Worm (Caenorhabditis elegans) whole organism, early embryonic: ENCODE data around the gene dot-1.5.
A peak's percentile ranks its signal among the peaks of the same experiment; 100 is the strongest.

Source experiments
- B0310.2 ChIP-seq: sonication (generic microtip); optimal IDR thresholded peaks from 2 replicates; lab custom pipeline; 2016; ENCODE audit warnings: mild to moderate bottlenecking, missing genetic modification characterization, missing compliant biosample characterization
- F13C5.2 ChIP-seq: sonication (generic microtip); optimal IDR thresholded peaks from 2 replicates; lab custom pipeline; 2017; ENCODE audit warnings: mild to moderate bottlenecking, missing genetic modification characterization, inconsistent platforms, missing compliant biosample characterization
- aly-1 ChIP-seq: sonication (generic microtip); optimal IDR thresholded peaks from 2 replicates; lab custom pipeline; 2016; ENCODE audit warnings: missing genetic modification characterization, missing compliant biosample characterization
- ama-1 ChIP-seq: fragments of 150-350 bp; optimal IDR thresholded peaks from 2 replicates; lab custom pipeline; 2014
- ceh-13 ChIP-seq: fragments of 200-800 bp; sonication (Bioruptor generic); optimal IDR thresholded peaks from 2 replicates; lab custom pipeline; 2018; ENCODE audit warnings: mild to moderate bottlenecking, missing genetic modification characterization, missing compliant biosample characterization
- ceh-36 ChIP-seq: sonication (generic microtip); optimal IDR thresholded peaks from 2 replicates; lab custom pipeline; 2016; ENCODE audit warnings: missing genetic modification characterization, inconsistent platforms, missing compliant biosample characterization
- ets-7 ChIP-seq: sonication (generic microtip); optimal IDR thresholded peaks from 2 replicates; lab custom pipeline; 2016; ENCODE audit warnings: missing genotype, missing genetic modification characterization, missing compliant biosample characterization
- flt-1 ChIP-seq: fragments of 200-800 bp; sonication (Bioruptor generic); IDR thresholded peaks from 2 replicates; pipeline ENCODE4 v1.3.6; 2022; ENCODE audit warnings: missing genetic modification characterization, missing compliant biosample characterization
- hmbx-1 ChIP-seq: sonication (generic microtip); optimal IDR thresholded peaks from 2 replicates; lab custom pipeline; 2016; ENCODE audit warnings: mild to moderate bottlenecking, missing genetic modification characterization, missing compliant biosample characterization
- hmg-4 ChIP-seq: fragments of 200-800 bp; sonication (Bioruptor generic); optimal IDR thresholded peaks from 2 replicates; lab custom pipeline; 2018; ENCODE audit warnings: mild to moderate bottlenecking, missing genetic modification characterization, missing compliant biosample characterization
- hnd-1 ChIP-seq: sonication (generic microtip); optimal IDR thresholded peaks from 2 replicates; lab custom pipeline; 2016; ENCODE audit warnings: missing genetic modification characterization, missing compliant biosample characterization
- pes-1 ChIP-seq: fragments of 200-800 bp; sonication (Bioruptor generic); IDR thresholded peaks from 2 replicates; pipeline ENCODE4 v1.3.6; 2022; ENCODE audit warnings: missing genetic modification reagents, missing genetic modification characterization, missing compliant biosample characterization
- scrt-1 ChIP-seq: fragments of 200-800 bp; sonication (Bioruptor generic); IDR thresholded peaks from 2 replicates; pipeline ENCODE4 v1.3.6; 2022; ENCODE audit warnings: missing genetic modification characterization, missing compliant biosample characterization
- sea-1 ChIP-seq: fragments of 200-800 bp; sonication (Bioruptor generic); conservative IDR thresholded peaks from 2 replicates; pipeline ENCODE4 v1.3.6; 2022; ENCODE audit warnings: missing genetic modification characterization, missing compliant biosample characterization
- tbx-11 ChIP-seq: fragments of 200-800 bp; sonication (Bioruptor generic); IDR thresholded peaks from 2 replicates; pipeline ENCODE4 v1.3.6; 2022; ENCODE audit warnings: missing genetic modification characterization, missing compliant biosample characterization
- tbx-37 ChIP-seq: fragments of 200-800 bp; sonication (Bioruptor generic); conservative IDR thresholded peaks from 2 replicates; pipeline ENCODE4 v1.3.6; 2022; ENCODE audit warnings: missing genetic modification reagents, missing genetic modification characterization, missing compliant biosample characterization
- tra-4 ChIP-seq: sonication (generic microtip); optimal IDR thresholded peaks from 2 replicates; lab custom pipeline; 2017; ENCODE audit warnings: missing genetic modification characterization, missing compliant biosample characterization

Gene dot-1.5

DNA sequence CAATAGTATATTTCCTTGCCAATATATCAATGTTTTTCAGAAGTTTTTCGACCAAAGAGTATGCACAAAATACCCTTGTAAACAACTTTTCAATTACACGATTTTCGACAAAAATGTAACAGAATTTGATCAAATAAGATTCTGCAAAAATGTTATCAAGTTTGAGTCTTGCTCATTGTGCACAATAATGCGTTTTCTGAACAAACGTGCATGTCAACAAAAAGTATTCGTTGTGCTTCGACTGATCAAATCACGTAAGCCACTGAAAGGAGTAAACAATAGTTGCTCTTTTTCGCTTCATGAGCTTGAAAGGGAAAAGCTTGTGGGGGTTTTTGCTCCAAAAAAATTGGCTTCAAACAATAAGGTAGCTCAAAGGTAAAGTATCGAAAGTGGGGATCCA, 10.3 kb upstream of the dot-1.5 start:
- TF ChIP-seq ceh-36 (tag; lab: Kevin White, UChicago), result no peak
- TF ChIP-seq hnd-1 (tag; lab: Kevin White, UChicago), result no peak

DNA sequence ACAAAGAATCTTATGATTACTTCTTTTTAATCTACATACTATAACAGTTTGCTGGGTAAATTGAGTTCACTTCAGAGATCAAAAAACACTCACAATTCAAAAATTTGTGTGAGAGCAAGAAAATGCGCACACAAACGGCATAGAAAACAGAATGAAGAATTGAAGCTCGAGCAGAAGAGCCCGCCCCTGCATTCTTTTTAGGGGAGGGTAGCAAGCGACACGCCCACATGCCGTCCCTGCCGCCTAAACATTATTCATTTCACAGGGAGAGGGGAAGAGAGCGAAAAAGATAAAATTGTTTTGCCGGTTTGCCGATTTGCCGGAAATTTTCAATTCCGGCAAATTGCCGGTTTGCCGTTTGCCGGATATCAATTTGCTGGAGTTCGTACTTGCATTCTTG, 7.9 kb upstream of the dot-1.5 start:
- TF ChIP-seq aly-1 (tag; lab: Kevin White, UChicago) (no peak), ceh-13 (GFP tag; lab: Kevin White, UChicago) (no peak), hmg-4 (GFP tag; lab: Kevin White, UChicago) (peak; percentile 58), F13C5.2 (tag; lab: Kevin White, UChicago) (peak; percentile 37), scrt-1 (GFP tag; lab: Robert Waterston, UW) (0 out of 2 replicates have a peak, but pooled peaks have one; percentile 13), pes-1 (GFP tag; lab: Robert Waterston, UW) (peak; percentile 43; the same call in 1 of the 2 replicates), tbx-11 (GFP tag; lab: Robert Waterston, UW) (0 out of 2 replicates have a peak, but pooled peaks have one; percentile 38), tbx-37 (GFP tag; lab: Robert Waterston, UW) (peak; percentile 28; the same call in 1 of the 2 replicates)

DNA sequence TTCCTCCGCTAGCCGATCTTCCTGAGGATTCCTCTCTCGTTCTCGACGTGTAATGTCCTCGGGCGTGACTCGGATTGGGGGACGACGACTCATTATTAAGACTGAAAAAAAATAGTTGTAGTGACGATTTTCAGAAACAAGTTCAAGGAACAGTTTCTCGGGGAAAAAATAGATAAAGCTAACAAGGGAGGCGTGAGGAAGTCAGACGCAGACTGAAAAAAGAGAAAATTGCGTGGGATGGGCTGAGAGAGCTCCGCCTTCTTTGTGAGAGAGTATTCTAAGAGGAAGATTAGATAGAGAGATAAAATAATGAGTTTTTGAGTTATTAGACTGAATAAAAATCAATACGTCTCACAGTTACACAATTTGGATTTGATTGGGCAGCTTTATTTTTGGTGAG, 4.0 kb upstream of the dot-1.5 start, which contains the start of gene ZC53.1:
ZC53.1 (minus strand) TSS at position 101 of the 400 bp plus-strand sequence.
- no peak for TF ChIP-seq scrt-1 (GFP tag; lab: Robert Waterston, UW)

DNA sequence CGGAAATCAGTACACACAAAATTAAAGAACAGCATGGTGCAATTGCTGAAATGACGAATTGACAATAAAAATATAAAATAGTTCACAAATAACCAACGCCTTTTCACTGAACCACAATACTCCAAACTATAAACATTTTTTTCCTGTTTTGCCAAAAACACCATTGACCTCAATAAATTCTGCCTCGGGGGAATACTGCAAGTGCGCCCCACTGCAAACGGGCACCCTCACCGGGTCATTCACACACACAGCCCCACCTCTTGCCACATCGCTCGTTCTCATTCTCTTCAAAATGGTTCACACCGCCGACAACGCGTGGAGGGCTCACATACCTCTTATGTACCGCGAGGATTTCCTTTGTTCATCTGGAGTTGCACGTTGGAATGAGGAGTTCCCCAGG, 2.2 kb upstream of the dot-1.5 start, which contains the start of gene rgs-9:
rgs-9 (plus strand) TSS at position 237 of the 400 bp plus-strand sequence.
- no peak for TF ChIP-seq hmg-4 (GFP tag; lab: Kevin White, UChicago)
- no peak for TF ChIP-seq tra-4
- no peak for TF ChIP-seq pes-1 (GFP tag; lab: Robert Waterston, UW)
- no peak for TF ChIP-seq tbx-11 (GFP tag; lab: Robert Waterston, UW)
- TF ChIP-seq ama-1, result no peak
- no peak for TF ChIP-seq tbx-37 (GFP tag; lab: Robert Waterston, UW)
- no peak for TF ChIP-seq F13C5.2 (tag; lab: Kevin White, UChicago)
- no peak for TF ChIP-seq scrt-1 (GFP tag; lab: Robert Waterston, UW)

DNA sequence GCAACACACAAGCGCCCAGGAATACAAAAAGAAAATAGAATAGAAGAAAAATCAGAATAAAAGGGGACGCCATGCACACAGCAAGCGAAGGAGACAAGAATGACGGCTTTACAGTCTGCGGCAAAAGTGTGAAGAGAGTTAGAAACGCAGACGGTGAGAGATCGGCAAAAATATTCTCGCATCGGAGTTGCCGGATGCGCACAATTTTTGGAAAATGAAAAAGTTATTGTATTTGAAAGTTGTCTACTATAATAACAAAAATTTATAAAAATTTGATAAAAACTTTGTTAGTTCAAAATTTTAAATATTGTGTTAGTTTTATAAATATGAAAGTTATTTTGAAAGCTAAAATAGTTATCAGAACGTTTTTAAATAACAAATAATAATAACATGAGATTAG, 5.0 kb downstream of the dot-1.5 start, which contains the start of gene ZC53.22:
ZC53.22 (minus strand) TSS at position 101 of the 400 bp plus-strand sequence.
- TF ChIP-seq tra-4 (no peak), ceh-13 (GFP tag; lab: Kevin White, UChicago) (no peak)

DNA sequence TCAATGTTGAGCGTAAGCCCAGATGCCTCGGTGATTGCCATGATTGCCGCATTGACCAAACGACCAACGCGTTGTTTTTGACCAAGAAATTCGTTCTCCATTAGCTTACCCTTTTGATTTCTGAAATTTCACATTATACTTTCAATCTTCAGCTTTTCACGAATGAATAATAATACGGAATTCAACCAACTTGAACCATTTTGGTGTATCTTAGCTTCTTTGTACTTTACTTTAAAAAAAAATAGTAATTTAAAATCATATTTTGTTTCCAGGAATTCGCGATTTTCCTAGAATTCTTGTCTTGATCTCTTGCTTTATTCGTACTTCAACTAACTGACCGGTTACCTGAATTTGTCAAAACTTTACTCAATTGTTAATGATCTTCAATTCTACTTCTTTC, 6.9 kb downstream of the dot-1.5 start, which contains the start of gene ZC53.2:
ZC53.2 (minus strand) TSS at position 101 of the 400 bp plus-strand sequence.
- no peak for TF ChIP-seq pes-1 (GFP tag; lab: Robert Waterston, UW)

DNA sequence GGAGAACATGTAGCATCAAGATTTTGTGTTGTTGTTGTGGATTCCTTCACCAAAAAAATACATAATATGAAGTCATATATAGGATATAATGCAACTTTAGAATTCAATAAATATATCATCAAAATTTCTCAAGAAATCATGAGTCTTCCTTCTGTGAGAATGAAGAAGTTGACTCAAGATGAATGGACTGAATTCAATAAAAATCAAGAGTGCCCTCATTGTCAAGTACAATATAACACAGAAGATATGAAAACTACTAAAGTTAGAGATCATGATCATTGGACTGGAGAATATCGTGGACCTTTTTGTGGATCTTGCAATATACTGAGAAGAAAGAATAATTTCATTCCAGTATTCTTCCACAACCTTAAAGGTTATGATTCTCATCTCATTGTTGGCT, 18.2 kb downstream of the dot-1.5 start:
- TF ChIP-seq flt-1 (GFP tag; lab: Robert Waterston, UW), result no peak
- no peak for TF ChIP-seq tbx-37 (GFP tag; lab: Robert Waterston, UW)
- TF ChIP-seq hmbx-1, result no peak
- TF ChIP-seq ama-1, result no peak
- no peak for TF ChIP-seq ceh-36 (tag; lab: Kevin White, UChicago)
- no peak for TF ChIP-seq B0310.2 (tag; lab: Kevin White, UChicago)
- no peak for TF ChIP-seq scrt-1 (GFP tag; lab: Robert Waterston, UW)
- TF ChIP-seq tbx-11 (GFP tag; lab: Robert Waterston, UW), result no peak
- TF ChIP-seq ceh-13 (GFP tag; lab: Kevin White, UChicago), result no peak
- TF ChIP-seq sea-1 (GFP tag; lab: Robert Waterston, UW), result no peak
- TF ChIP-seq ets-7 (tag; lab: Kevin White, UChicago), result no peak
- TF ChIP-seq tra-4, result no peak
- no peak for TF ChIP-seq hnd-1 (tag; lab: Kevin White, UChicago)
- TF ChIP-seq F13C5.2 (tag; lab: Kevin White, UChicago), result no peak
- TF ChIP-seq hmg-4 (GFP tag; lab: Kevin White, UChicago), result no peak
- TF ChIP-seq aly-1 (tag; lab: Kevin White, UChicago), result no peak
- no peak for TF ChIP-seq pes-1 (GFP tag; lab: Robert Waterston, UW)

DNA sequence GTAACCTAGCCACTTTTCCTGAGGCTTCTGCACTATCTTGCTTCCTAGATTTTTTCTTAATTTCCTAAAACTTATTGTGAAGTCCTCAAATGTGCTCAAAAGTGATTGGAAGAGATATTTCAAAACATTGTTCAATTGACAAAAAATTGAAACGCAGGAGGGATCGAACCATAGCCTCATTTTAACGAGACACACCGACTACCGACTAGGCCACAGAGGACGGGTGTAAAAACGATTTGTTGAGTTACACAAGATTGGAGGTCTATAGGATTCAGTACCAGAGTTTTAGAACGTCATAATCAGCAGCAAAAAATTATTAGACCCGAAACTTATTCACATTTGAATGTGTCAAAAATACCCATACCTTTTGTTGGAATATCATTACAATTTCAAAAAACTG, 22.0 kb downstream of the dot-1.5 start:
- TF ChIP-seq pes-1 (GFP tag; lab: Robert Waterston, UW), result peak; percentile 34; the same call in 1 of the 2 replicates
- TF ChIP-seq flt-1 (GFP tag; lab: Robert Waterston, UW), result 0 out of 2 replicates have a peak, but pooled peaks have one; percentile 8
- no peak for TF ChIP-seq tra-4

DNA sequence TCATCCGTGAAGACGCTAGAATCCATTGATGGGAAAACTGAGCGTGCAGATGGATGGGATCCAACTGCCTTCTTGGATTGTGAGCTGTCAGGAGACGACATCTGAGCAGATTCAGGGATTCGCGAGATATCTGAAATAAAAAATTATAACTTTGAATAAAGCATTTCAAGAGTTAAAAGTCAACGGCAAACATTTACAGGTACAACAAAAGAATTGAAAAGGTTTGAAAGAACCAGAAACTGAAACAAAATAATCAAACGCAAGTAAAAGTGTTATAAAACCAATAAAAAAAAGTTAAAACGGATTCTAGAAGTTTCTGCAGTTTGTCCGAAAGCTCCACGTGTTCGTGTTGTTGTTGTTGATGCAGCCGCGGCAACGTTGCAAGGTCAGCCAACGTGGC, 22.6 kb downstream of the dot-1.5 start, which contains the start of gene Y59E1A.4:
Y59E1A.4 (minus strand) TSS at position 101 of the 400 bp plus-strand sequence.
- no peak for TF ChIP-seq aly-1 (tag; lab: Kevin White, UChicago)
- TF ChIP-seq ets-7 (tag; lab: Kevin White, UChicago), result no peak
- TF ChIP-seq tbx-37 (GFP tag; lab: Robert Waterston, UW), result no peak
- TF ChIP-seq hnd-1 (tag; lab: Kevin White, UChicago), result no peak
- TF ChIP-seq scrt-1 (GFP tag; lab: Robert Waterston, UW), result no peak
- no peak for TF ChIP-seq ceh-36 (tag; lab: Kevin White, UChicago)
